Worm (Caenorhabditis elegans) whole organism, L3 larva: ENCODE results near the gene best-23.

Experiments used
- R02D3.7 ChIP-seq: fragments of 150-350 bp; optimal IDR thresholded peaks from 2 replicates; lab custom pipeline; 2014; ENCODE audit warnings: missing biosample characterization, missing genetic modification characterization
- ZK546.5 ChIP-seq: sonication (generic microtip); optimal IDR thresholded peaks from 2 replicates; lab custom pipeline; 2017; ENCODE audit warnings: missing biosample characterization, missing genetic modification characterization
- aly-2 ChIP-seq: fragments of 150-350 bp; optimal IDR thresholded peaks from 2 replicates; lab custom pipeline; 2014; ENCODE audit warnings: missing biosample characterization, missing genetic modification characterization
- ceh-16 ChIP-seq: sonication (generic microtip); optimal IDR thresholded peaks from 2 replicates; lab custom pipeline; 2017; ENCODE audit warnings: missing biosample characterization, missing genetic modification characterization
- ceh-28 ChIP-seq: fragments of 150-350 bp; optimal IDR thresholded peaks from 2 replicates; lab custom pipeline; 2014; ENCODE audit warnings: missing biosample characterization, missing genetic modification reagents, missing genetic modification characterization
- ceh-82 ChIP-seq: fragments of 150-350 bp; optimal IDR thresholded peaks from 2 replicates; lab custom pipeline; 2014; ENCODE audit warnings: missing biosample characterization, missing genetic modification characterization
- ceh-9 ChIP-seq: sonication (generic microtip); optimal IDR thresholded peaks from 2 replicates; lab custom pipeline; 2018; ENCODE audit warnings: missing biosample characterization, missing genetic modification characterization
- daf-12 ChIP-seq: fragments of 150-350 bp; optimal IDR thresholded peaks from 2 replicates; lab custom pipeline; 2014; ENCODE audit warnings: missing biosample characterization, missing genetic modification reagents, missing genetic modification characterization
- egl-27 ChIP-seq: sonication (generic microtip); optimal IDR thresholded peaks from 4 replicates; lab custom pipeline; 2017; ENCODE audit warnings: missing biosample characterization, missing genetic modification reagents, missing genetic modification characterization
- egl-5 ChIP-seq: fragments of 150-350 bp; optimal IDR thresholded peaks from 2 replicates; lab custom pipeline; 2017; ENCODE audit warnings: missing biosample characterization, missing genetic modification reagents, missing genetic modification characterization, inconsistent platforms
- elt-1 ChIP-seq: fragments of 150-350 bp; optimal IDR thresholded peaks from 2 replicates; lab custom pipeline; 2014; ENCODE audit warnings: missing biosample characterization, missing genetic modification characterization
- elt-3 ChIP-seq, 3 experiments: fragments of 150-350 bp in 1 of 3; sonication (generic microtip) in 2 of 3; optimal IDR thresholded peaks; 2 replicates in 2 of 3; 4 replicates in 1 of 3; lab custom pipeline; 2014 to 2017; ENCODE audit warnings: missing biosample characterization in 3 of 3, missing genetic modification characterization in 3 of 3
- eor-1 ChIP-seq, 2 experiments: fragments of 150-350 bp; optimal IDR thresholded peaks; 2 replicates each; lab custom pipeline; 2014 to 2018; ENCODE audit warnings: missing biosample characterization in 2 of 2, missing genetic modification characterization in 2 of 2
- fkh-2 ChIP-seq: fragments of 150-350 bp; optimal IDR thresholded peaks from 2 replicates; lab custom pipeline; 2014; ENCODE audit warnings: missing biosample characterization, missing genetic modification reagents, missing genetic modification characterization
- fos-1 ChIP-seq: fragments of 150-350 bp; optimal IDR thresholded peaks from 2 replicates; lab custom pipeline; 2014; ENCODE audit warnings: missing biosample characterization, missing genetic modification characterization
- hmg-11 ChIP-seq: sonication (generic microtip); optimal IDR thresholded peaks from 2 replicates; lab custom pipeline; 2016; ENCODE audit warnings: missing genetic modification characterization, missing compliant biosample characterization
- jun-1 ChIP-seq: fragments of 150-350 bp; optimal IDR thresholded peaks from 2 replicates; lab custom pipeline; 2014; ENCODE audit warnings: missing biosample characterization, missing genetic modification reagents, missing genetic modification characterization
- lin-15B ChIP-seq: fragments of 150-350 bp; optimal IDR thresholded peaks from 2 replicates; lab custom pipeline; 2014; ENCODE audit warnings: missing biosample characterization, missing genetic modification characterization
- lin-39 ChIP-seq: fragments of 150-350 bp; optimal IDR thresholded peaks from 2 replicates; lab custom pipeline; 2018; ENCODE audit warnings: missing biosample characterization, missing genetic modification reagents, missing genetic modification characterization
- lsy-12 ChIP-seq: sonication (generic microtip); optimal IDR thresholded peaks from 2 replicates; lab custom pipeline; 2016; ENCODE audit warnings: mild to moderate bottlenecking, missing genetic modification characterization, missing compliant biosample characterization
- mdl-1 ChIP-seq: fragments of 150-350 bp; optimal IDR thresholded peaks from 2 replicates; lab custom pipeline; 2014; ENCODE audit warnings: missing biosample characterization, missing genetic modification characterization
- nfya-1 ChIP-seq: sonication (generic microtip); optimal IDR thresholded peaks from 2 replicates; lab custom pipeline; 2017; ENCODE audit warnings: missing genetic modification characterization, mild to moderate bottlenecking, missing compliant biosample characterization, antibody characterized with exemption, moderate library complexity; ENCODE audit not compliant: insufficient read depth
- nhr-11 ChIP-seq: fragments of 150-350 bp; optimal IDR thresholded peaks from 2 replicates; lab custom pipeline; 2014; ENCODE audit warnings: missing biosample characterization, missing genetic modification characterization
- nhr-12 ChIP-seq: fragments of 150-350 bp; optimal IDR thresholded peaks from 2 replicates; lab custom pipeline; 2014; ENCODE audit warnings: missing biosample characterization, missing genetic modification characterization
- nhr-23 ChIP-seq: fragments of 150-350 bp; optimal IDR thresholded peaks from 2 replicates; lab custom pipeline; 2014; ENCODE audit warnings: missing biosample characterization, missing genetic modification reagents, missing genetic modification characterization
- nhr-237 ChIP-seq: fragments of 150-350 bp; optimal IDR thresholded peaks from 2 replicates; lab custom pipeline; 2014; ENCODE audit warnings: missing biosample characterization, missing genetic modification characterization
- nhr-25 ChIP-seq: sonication (generic microtip); optimal IDR thresholded peaks from 2 replicates; lab custom pipeline; 2017; ENCODE audit warnings: missing biosample characterization, missing genetic modification characterization
- nhr-28 ChIP-seq: fragments of 150-350 bp; optimal IDR thresholded peaks from 2 replicates; lab custom pipeline; 2014; ENCODE audit warnings: missing biosample characterization, missing genetic modification characterization
- nhr-43 ChIP-seq: sonication (generic microtip); optimal IDR thresholded peaks from 2 replicates; lab custom pipeline; 2016; ENCODE audit warnings: mild to moderate bottlenecking, missing genetic modification characterization, missing compliant biosample characterization; ENCODE audit not compliant: poor library complexity, severe bottlenecking
- nhr-67 ChIP-seq: fragments of 150-350 bp; optimal IDR thresholded peaks from 2 replicates; lab custom pipeline; 2014; ENCODE audit warnings: missing biosample characterization, missing genetic modification characterization
- nhr-76 ChIP-seq: fragments of 150-350 bp; sonication (generic microtip); optimal IDR thresholded peaks from 5 replicates; lab custom pipeline; 2014; ENCODE audit warnings: missing biosample characterization, missing genetic modification characterization
- nhr-77 ChIP-seq: fragments of 150-350 bp; optimal IDR thresholded peaks from 2 replicates; lab custom pipeline; 2014; ENCODE audit warnings: missing biosample characterization, missing genetic modification characterization
- pqm-1 ChIP-seq: fragments of 150-350 bp; optimal IDR thresholded peaks from 2 replicates; lab custom pipeline; 2017; ENCODE audit warnings: missing biosample characterization, missing genetic modification characterization, inconsistent platforms
- sea-2 ChIP-seq: fragments of 150-350 bp; sonication (generic microtip); optimal IDR thresholded peaks from 4 replicates; lab custom pipeline; 2014; ENCODE audit warnings: missing biosample characterization, missing genetic modification reagents, missing genetic modification characterization
- skn-1 ChIP-seq: fragments of 150-350 bp; optimal IDR thresholded peaks from 2 replicates; lab custom pipeline; 2014; ENCODE audit warnings: missing biosample characterization, missing genetic modification characterization
- tbx-2 ChIP-seq: sonication (generic microtip); optimal IDR thresholded peaks from 2 replicates; lab custom pipeline; 2016; ENCODE audit warnings: mild to moderate bottlenecking, missing genetic modification characterization, missing compliant biosample characterization
- unc-39 ChIP-seq: sonication (generic microtip); optimal IDR thresholded peaks from 4 replicates; lab custom pipeline; 2017; ENCODE audit warnings: missing biosample characterization, missing genetic modification characterization
- unc-62 ChIP-seq: fragments of 150-350 bp; sonication (generic microtip); optimal IDR thresholded peaks from 4 replicates; lab custom pipeline; 2014; ENCODE audit warnings: missing biosample characterization, missing genetic modification reagents, missing genetic modification characterization
- ztf-11 ChIP-seq: fragments of 150-350 bp; optimal IDR thresholded peaks from 2 replicates; lab custom pipeline; 2014; ENCODE audit warnings: missing biosample characterization, missing genetic modification characterization
- ztf-4 ChIP-seq: fragments of 150-350 bp; optimal IDR thresholded peaks from 2 replicates; lab custom pipeline; 2014; ENCODE audit warnings: missing biosample characterization, missing genetic modification characterization

Gene best-23

DNA sequence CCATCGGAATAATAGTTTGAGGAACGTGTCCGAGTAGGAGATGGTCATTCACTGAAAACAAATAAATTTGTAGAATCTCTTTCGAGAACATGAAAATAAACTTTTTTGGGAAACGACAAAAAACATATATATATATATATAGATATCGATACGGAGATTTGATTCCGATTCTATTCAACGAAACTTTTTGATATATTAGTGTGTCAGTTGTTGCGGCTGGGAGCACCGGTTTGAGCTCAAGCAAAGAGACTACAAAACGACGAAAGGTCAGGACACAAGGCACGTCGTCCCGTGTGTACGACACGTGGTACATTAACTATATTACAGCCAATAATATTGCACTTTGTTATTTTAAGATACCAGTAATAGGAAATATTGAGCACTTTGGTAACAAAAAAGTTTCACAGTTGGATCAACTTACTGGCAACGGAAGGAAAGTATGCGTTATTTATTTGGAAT lies at the start of gene best-23:
TSS of gene best-23 (minus strand) at position 51 of the 459 bp plus-strand sequence.
- TF ChIP-seq ztf-11 (tag; lab: Kevin White, UChicago) (no peak), skn-1 (tag; lab: Kevin White, UChicago) (no peak), nfya-1 (peak; percentile 9), fkh-2 (tag; lab: Kevin White, UChicago) (no peak), ZK546.5 (tag; lab: Kevin White, UChicago) (no peak), elt-1 (no peak)

DNA sequence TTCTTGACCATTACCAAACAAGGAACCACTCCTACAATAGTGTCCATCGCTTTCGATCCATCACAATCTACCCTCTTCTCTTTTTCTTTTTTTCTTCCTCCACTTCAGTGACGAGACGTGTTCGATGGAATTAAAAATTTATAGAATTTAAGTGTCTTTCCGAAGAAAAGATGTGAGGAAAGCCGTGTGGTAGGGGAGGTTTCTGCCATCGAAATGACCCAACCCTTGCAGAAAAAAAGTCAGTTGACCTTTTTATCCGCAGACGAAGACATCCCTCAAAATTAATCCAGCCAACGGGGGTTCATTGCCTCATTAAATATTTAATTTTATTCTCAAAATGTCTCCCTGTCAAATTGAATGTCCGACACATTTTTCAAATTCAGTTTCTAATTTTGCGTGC lies 48.2 kb upstream of the best-23 start:
- no peak for TF ChIP-seq nhr-12 (tag; lab: Kevin White, UChicago)
- TF ChIP-seq egl-5 (tag; lab: Kevin White, UChicago): no peak
- TF ChIP-seq tbx-2: no peak
- TF ChIP-seq R02D3.7 (tag; lab: Kevin White, UChicago): no peak
- TF ChIP-seq elt-1: no peak
- TF ChIP-seq nhr-77 (tag; lab: Kevin White, UChicago): no peak
- TF ChIP-seq lsy-12: no peak
- no peak for TF ChIP-seq nhr-23 (tag; lab: Kevin White, UChicago)
- TF ChIP-seq nhr-67 (tag; lab: Kevin White, UChicago): no peak
- no peak for TF ChIP-seq daf-12 (tag; lab: Kevin White, UChicago)
- no peak for TF ChIP-seq pqm-1 (tag; lab: Kevin White, UChicago)
- no peak for TF ChIP-seq egl-27 (tag; lab: Kevin White, UChicago)
- TF ChIP-seq fos-1 (tag; lab: Kevin White, UChicago): no peak
- no peak for TF ChIP-seq ceh-28 (tag; lab: Kevin White, UChicago)
- no peak for TF ChIP-seq lin-15B
- TF ChIP-seq, all 47 proteins: peak for 0

- TF ChIP-seq pqm-1 (tag; lab: Kevin White, UChicago) (peak; percentile 49), aly-2 (tag; lab: Kevin White, UChicago) (no peak)
These were observed 40.9 kb upstream of the best-23 start for ce11 chrII:7948278-7948677.

- TF ChIP-seq jun-1 (tag; lab: Kevin White, UChicago): no peak
- TF ChIP-seq lin-39: no peak
- no peak for TF ChIP-seq ceh-28 (tag; lab: Kevin White, UChicago)
- no peak for TF ChIP-seq lin-15B
- no peak for TF ChIP-seq nhr-12 (tag; lab: Kevin White, UChicago)
- TF ChIP-seq egl-27 (tag; lab: Kevin White, UChicago): no peak
- no peak for TF ChIP-seq daf-12 (tag; lab: Kevin White, UChicago)
- TF ChIP-seq, all 47 proteins: peak for 0
These were observed 39.5 kb upstream of the best-23 start, which contains the start of gene ZK669.5 for ce11 chrII:7946830-7947425. TSS of gene ZK669.5 (minus strand) at chrII:7946880.

ce11 chrII:7945168-7945567 lies 37.8 kb upstream of the best-23 start, which contains the start of gene dbt-1:
TSS of gene dbt-1 (minus strand) at chrII:7945206.
- no peak for TF ChIP-seq ceh-9
- TF ChIP-seq fkh-2 (tag; lab: Kevin White, UChicago): no peak
- no peak for TF ChIP-seq nhr-67 (tag; lab: Kevin White, UChicago)
- no peak for TF ChIP-seq ztf-11 (tag; lab: Kevin White, UChicago)
- peak; percentile 75 for TF ChIP-seq jun-1 (tag; lab: Kevin White, UChicago)
- peak; percentile 79 for TF ChIP-seq hmg-11 (tag; lab: Kevin White, UChicago)
- peak; percentile 77 for TF ChIP-seq lin-15B
- TF ChIP-seq nhr-12 (tag; lab: Kevin White, UChicago): no peak
- no peak for TF ChIP-seq elt-1
- TF ChIP-seq elt-3 (tag; optimal IDR thresholded peaks at IDR 0.05; lab: Kevin White, UChicago): no peak
- TF ChIP-seq nfya-1: peak; percentile 86
- TF ChIP-seq ZK546.5 (tag; lab: Kevin White, UChicago): no peak
- no peak for TF ChIP-seq unc-39 (tag; lab: Kevin White, UChicago)
- TF ChIP-seq ceh-82 (tag; lab: Kevin White, UChicago): peak; percentile 29
- TF ChIP-seq nhr-77 (tag; lab: Kevin White, UChicago): peak; percentile 67
- TF ChIP-seq lin-39: peak; percentile 84
- no peak for TF ChIP-seq egl-27 (tag; lab: Kevin White, UChicago)
- TF ChIP-seq R02D3.7 (tag; lab: Kevin White, UChicago): peak; percentile 75
- no peak for TF ChIP-seq unc-62
- TF ChIP-seq nhr-25 (tag; lab: Kevin White, UChicago): peak; percentile 78
- peak; percentile 63 for TF ChIP-seq ceh-28 (tag; lab: Kevin White, UChicago)
- TF ChIP-seq mdl-1 (tag; lab: Kevin White, UChicago): peak; percentile 44
- no peak for TF ChIP-seq nhr-28 (tag; lab: Kevin White, UChicago)
- no peak for TF ChIP-seq ceh-16 (tag; lab: Kevin White, UChicago)
- TF ChIP-seq sea-2: no peak
- no peak for TF ChIP-seq nhr-237 (tag; lab: Kevin White, UChicago)
- TF ChIP-seq eor-1 (tag; optimal IDR thresholded peaks at IDR 0.05; lab: Kevin White, UChicago): no peak
- peak; percentile 68 for TF ChIP-seq lsy-12
- TF ChIP-seq nhr-11 (tag; lab: Kevin White, UChicago): peak; percentile 22
- TF ChIP-seq nhr-43 (tag; lab: Kevin White, UChicago): peak; percentile 70
- no peak for TF ChIP-seq nhr-76
- no peak for TF ChIP-seq aly-2 (tag; lab: Kevin White, UChicago)
- no peak for TF ChIP-seq egl-5 (tag; lab: Kevin White, UChicago)
- TF ChIP-seq pqm-1 (tag; lab: Kevin White, UChicago): peak; percentile 36
- TF ChIP-seq skn-1 (tag; lab: Kevin White, UChicago): no peak
- no peak for TF ChIP-seq daf-12 (tag; lab: Kevin White, UChicago)
- TF ChIP-seq ztf-4 (tag; lab: Kevin White, UChicago): peak; percentile 49
